Fruit fly (Drosophila melanogaster) whole organism, embryonic: Measurements from ENCODE around the gene CG33511.

ENCODE experiments used
- Antp ChIP-seq: fragments of 200-800 bp; sonication (Bioruptor generic); optimal IDR thresholded peaks from 3 replicates; lab custom pipeline; 2016; ENCODE audit warnings: missing biosample characterization, missing genetic modification characterization
- B-H2 ChIP-seq: fragments of 200-800 bp; sonication (Bioruptor generic); optimal IDR thresholded peaks from 2 replicates; lab custom pipeline; 2018; ENCODE audit warnings: missing biosample characterization, mild to moderate bottlenecking, missing genetic modification characterization
- BEAF-32 ChIP-seq: fragments of 200-800 bp; sonication (Bioruptor generic); optimal IDR thresholded peaks from 3 replicates; lab custom pipeline; 2017; ENCODE audit warnings: missing biosample characterization, missing genetic modification characterization, mild to moderate bottlenecking, moderate library complexity, missing genetic modification reagents
- Bteb2 ChIP-seq: fragments of 200-800 bp; sonication (Bioruptor generic); optimal IDR thresholded peaks from 2 replicates; lab custom pipeline; 2016; ENCODE audit warnings: missing biosample characterization, missing genetic modification characterization
- CG12744 ChIP-seq: fragments of 200-800 bp; sonication (Bioruptor generic); optimal IDR thresholded peaks from 2 replicates; lab custom pipeline; 2016; ENCODE audit warnings: missing biosample characterization, missing genetic modification characterization
- CG13624 ChIP-seq: fragments of 200-800 bp; sonication (Bioruptor generic); optimal IDR thresholded peaks from 2 replicates; lab custom pipeline; 2016; ENCODE audit warnings: missing biosample characterization, missing genetic modification characterization
- CG14014 ChIP-seq: fragments of 200-800 bp; sonication (Bioruptor generic); IDR thresholded peaks from 2 replicates; pipeline ENCODE4 v1.3.6; 2022; ENCODE audit warnings: missing biosample characterization, missing genetic modification characterization
- CG15011 ChIP-seq: fragments of 200-800 bp; sonication (Bioruptor generic); optimal IDR thresholded peaks from 3 replicates; lab custom pipeline; 2018; ENCODE audit warnings: missing biosample characterization, mild to moderate bottlenecking, missing genetic modification characterization
- CG1603 ChIP-seq: fragments of 200-800 bp; sonication (Bioruptor generic); optimal IDR thresholded peaks from 2 replicates; lab custom pipeline; 2019; ENCODE audit warnings: missing biosample characterization, mild to moderate bottlenecking, missing genetic modification characterization, moderate library complexity
- CG18599 ChIP-seq: fragments of 200-800 bp; sonication (Bioruptor generic); optimal IDR thresholded peaks from 3 replicates; lab custom pipeline; 2017; ENCODE audit warnings: missing biosample characterization, missing genetic modification characterization, mild to moderate bottlenecking, moderate library complexity, missing genetic modification reagents
- CG2678 ChIP-seq: fragments of 200-800 bp; sonication (Bioruptor generic); optimal IDR thresholded peaks from 3 replicates; lab custom pipeline; 2019; ENCODE audit warnings: missing biosample characterization, mild to moderate bottlenecking, missing genetic modification characterization, moderate library complexity
- CG30020 ChIP-seq: fragments of 200-800 bp; optimal IDR thresholded peaks from 2 replicates; lab custom pipeline; 2019; ENCODE audit warnings: missing biosample characterization, mild to moderate bottlenecking, missing genetic modification characterization, moderate library complexity
- CG31224 ChIP-seq: fragments of 200-800 bp; sonication (Bioruptor generic); IDR thresholded peaks from 2 replicates; pipeline ENCODE4 v1.3.6; 2022; ENCODE audit warnings: missing biosample characterization, missing genetic modification characterization
- CG31441 ChIP-seq: fragments of 200-800 bp; sonication (Bioruptor generic); IDR thresholded peaks from 2 replicates; pipeline ENCODE4 v1.3.6; 2022; ENCODE audit warnings: missing biosample characterization, missing genetic modification characterization
- CG3726 ChIP-seq: fragments of 200-800 bp; sonication (Bioruptor generic); IDR thresholded peaks from 3 replicates; pipeline ENCODE4, ENCODE4 v1.3.6; 2022; ENCODE audit warnings: missing biosample characterization, missing genetic modification characterization
- CG4360 ChIP-seq: fragments of 200-800 bp; sonication (Bioruptor generic); IDR thresholded peaks from 2 replicates; pipeline ENCODE4 v1.3.6; 2022; ENCODE audit warnings: missing biosample characterization, missing genetic modification characterization
- CG43689 ChIP-seq: fragments of 200-800 bp; sonication (Bioruptor generic); IDR thresholded peaks from 2 replicates; pipeline ENCODE4 v1.3.6; 2022; ENCODE audit warnings: missing biosample characterization, missing genetic modification characterization
- CG6272 ChIP-seq: fragments of 200-800 bp; sonication (Bioruptor generic); IDR thresholded peaks from 2 replicates; pipeline ENCODE4 v1.3.6; 2022; ENCODE audit warnings: missing biosample characterization, missing genetic modification characterization
- CG6791 ChIP-seq: fragments of 200-800 bp; sonication (Bioruptor generic); IDR thresholded peaks from 3 replicates; pipeline ENCODE4 v1.3.6; 2022; ENCODE audit warnings: missing biosample characterization, missing genetic modification characterization; ENCODE audit not compliant: partially characterized antibody
- CG8478 ChIP-seq: fragments of >200 bp; optimal IDR thresholded peaks from 2 replicates; lab custom pipeline; 2018
- Dll ChIP-seq: fragments of 200-800 bp; sonication (Bioruptor generic); IDR thresholded peaks from 4 replicates; pipeline ENCODE4 v1.3.6; 2022; ENCODE audit warnings: missing biosample characterization, missing genetic modification characterization; ENCODE audit not compliant: partially characterized antibody
- HHEX ChIP-seq: fragments of 200-800 bp; sonication (Bioruptor generic); optimal IDR thresholded peaks from 3 replicates; lab custom pipeline; 2017; ENCODE audit warnings: missing biosample characterization, mild to moderate bottlenecking, missing genetic modification characterization, missing genetic modification reagents
- Hmx ChIP-seq: fragments of 200-800 bp; sonication (Bioruptor generic); optimal IDR thresholded peaks from 2 replicates; lab custom pipeline; 2016; ENCODE audit warnings: missing biosample characterization, missing genetic modification characterization
- Med ChIP-seq: fragments of 200-800 bp; sonication (Bioruptor generic); peaks from one replicate; lab custom pipeline; 2016; ENCODE audit warnings: missing biosample characterization, missing genetic modification characterization, mild to moderate bottlenecking, inconsistent platforms, moderate library complexity
- Mrtf ChIP-seq: fragments of 200-800 bp; sonication (Bioruptor generic); IDR thresholded peaks from 3 replicates; pipeline ENCODE4 v1.3.6; 2022; ENCODE audit warnings: missing biosample characterization, missing genetic modification characterization
- Pdp1 ChIP-seq, 2 experiments: fragments of 200-800 bp; sonication (Bioruptor generic); optimal IDR thresholded peaks; 3 replicates each; lab custom pipeline; 2016; ENCODE audit warnings: missing biosample characterization in 2 of 2, missing genetic modification characterization in 2 of 2, mild to moderate bottlenecking in 1 of 2, moderate library complexity in 1 of 2
- Rx ChIP-seq: fragments of 200-800 bp; sonication (Bioruptor generic); IDR thresholded peaks from 2 replicates; pipeline ENCODE4 v1.3.6; 2022; ENCODE audit warnings: missing biosample characterization, missing genetic modification characterization
- Spps ChIP-seq: fragments of 200-800 bp; sonication (Bioruptor generic); optimal IDR thresholded peaks from 2 replicates; lab custom pipeline; 2018; ENCODE audit warnings: missing biosample characterization, mild to moderate bottlenecking, missing genetic modification characterization
- Taf1 ChIP-seq: fragments of 200-800 bp; sonication (Bioruptor generic); IDR thresholded peaks from 2 replicates; pipeline ENCODE4 v1.3.6; 2022; ENCODE audit warnings: missing biosample characterization, missing genetic modification characterization
- Trl ChIP-seq, 3 experiments: fragments of >200 bp in 2 of 3; fragments of 200-800 bp in 1 of 3; sonication (Bioruptor generic) in 1 of 3; optimal IDR thresholded peaks; 2 replicates in 1 of 3; 3 replicates in 2 of 3; lab custom pipeline; 2016 to 2017; ENCODE audit warnings: missing biosample characterization in 1 of 3, missing genetic modification characterization in 1 of 3
- Usf ChIP-seq: fragments of 200-800 bp; sonication (Bioruptor generic); optimal IDR thresholded peaks from 2 replicates; lab custom pipeline; 2017; ENCODE audit warnings: missing genotype, missing biosample characterization, missing genetic modification characterization
- Vsx1 ChIP-seq: fragments of 200-800 bp; sonication (Bioruptor generic); optimal IDR thresholded peaks from 2 replicates; lab custom pipeline; 2017; ENCODE audit warnings: missing biosample characterization, mild to moderate bottlenecking, missing genetic modification characterization, missing genetic modification reagents
- aop ChIP-seq: fragments of 200-800 bp; sonication (Bioruptor generic); IDR thresholded peaks from 2 replicates; pipeline ENCODE4 v1.3.6; 2022; ENCODE audit warnings: missing biosample characterization, missing genetic modification characterization
- ara ChIP-seq: fragments of 200-800 bp; sonication (Bioruptor generic); IDR thresholded peaks from 2 replicates; pipeline ENCODE4 v1.3.6; 2022; ENCODE audit warnings: missing biosample characterization, missing genetic modification characterization
- cas ChIP-seq: fragments of 200-800 bp; sonication (Bioruptor generic); IDR thresholded peaks from 2 replicates; pipeline ENCODE4 v1.3.6; 2022; ENCODE audit warnings: missing biosample characterization, missing genetic modification characterization
- chn ChIP-seq: fragments of 200-800 bp; sonication (Bioruptor generic); optimal IDR thresholded peaks from 2 replicates; lab custom pipeline; 2016; ENCODE audit warnings: missing biosample characterization, missing genetic modification characterization
- croc ChIP-seq: fragments of 200-800 bp; sonication (Bioruptor generic); conservative IDR thresholded peaks from 3 replicates; pipeline ENCODE4 v1.3.6; 2022; ENCODE audit warnings: missing biosample characterization, missing genetic modification characterization
- en ChIP-seq: fragments of 200-800 bp; sonication (Bioruptor generic); optimal IDR thresholded peaks from 2 replicates; lab custom pipeline; 2016; ENCODE audit warnings: missing biosample characterization, missing genetic modification characterization
- ewg ChIP-seq: fragments of 200-800 bp; sonication (Bioruptor generic); optimal IDR thresholded peaks from 3 replicates; lab custom pipeline; 2017; ENCODE audit warnings: mild to moderate bottlenecking, missing biosample characterization, missing genetic modification reagents, missing genetic modification characterization
- exex ChIP-seq: fragments of 200-800 bp; sonication (Bioruptor generic); optimal IDR thresholded peaks from 4 replicates; lab custom pipeline; 2018; ENCODE audit warnings: missing biosample characterization, mild to moderate bottlenecking, missing genetic modification characterization, moderate library complexity
- hth ChIP-seq: fragments of >200 bp; optimal IDR thresholded peaks from 2 replicates; lab custom pipeline; 2017; ENCODE audit warnings: inconsistent platforms
- ken ChIP-seq: fragments of 200-800 bp; sonication (Bioruptor generic); IDR thresholded peaks from 3 replicates; pipeline ENCODE4 v1.3.6; 2022; ENCODE audit warnings: missing biosample characterization, missing genetic modification characterization
- nmo ChIP-seq: fragments of 200-800 bp; sonication (Bioruptor generic); optimal IDR thresholded peaks from 2 replicates; lab custom pipeline; 2018; ENCODE audit warnings: missing biosample characterization, mild to moderate bottlenecking, missing genetic modification characterization, moderate library complexity
- odd ChIP-seq: fragments of 200-800 bp; sonication (Bioruptor generic); optimal IDR thresholded peaks from 2 replicates; lab custom pipeline; 2017; ENCODE audit warnings: missing biosample characterization, mild to moderate bottlenecking, missing genetic modification characterization
- p53 ChIP-seq: fragments of 200-800 bp; sonication (Bioruptor generic); optimal IDR thresholded peaks from 2 replicates; lab custom pipeline; 2016; ENCODE audit warnings: missing biosample characterization, missing genetic modification characterization
- row ChIP-seq: fragments of 200-800 bp; sonication (Bioruptor generic); IDR thresholded peaks from 3 replicates; pipeline ENCODE4 v1.3.6; 2022; ENCODE audit warnings: missing biosample characterization, missing genetic modification characterization
- salm ChIP-seq: fragments of 200-800 bp; sonication (Bioruptor generic); optimal IDR thresholded peaks from 2 replicates; lab custom pipeline; 2018; ENCODE audit warnings: missing biosample characterization, mild to moderate bottlenecking, missing genetic modification characterization
- sc ChIP-seq, 3 experiments: fragments of >200 bp in 2 of 3; fragments of 200-800 bp in 1 of 3; sonication (Bioruptor generic) in 1 of 3; optimal IDR thresholded peaks; 2 replicates in 2 of 3; 3 replicates in 1 of 3; lab custom pipeline; 2017; ENCODE audit warnings: mild to moderate bottlenecking in 1 of 3, missing biosample characterization in 1 of 3, missing genetic modification characterization in 1 of 3, missing genetic modification reagents in 1 of 3
- sens-2 ChIP-seq: fragments of 200-800 bp; sonication (Bioruptor generic); IDR thresholded peaks from 2 replicates; pipeline ENCODE4 v1.3.6; 2022; ENCODE audit warnings: missing biosample characterization, missing genetic modification characterization
- so ChIP-seq: fragments of 200-800 bp; sonication (Bioruptor generic); IDR thresholded peaks from 3 replicates; pipeline ENCODE4 v1.3.6; 2022; ENCODE audit warnings: missing biosample characterization, missing genetic modification characterization
- twi ChIP-seq: fragments of 200-800 bp; optimal IDR thresholded peaks from 2 replicates; lab custom pipeline; 2019; ENCODE audit warnings: missing biosample characterization, mild to moderate bottlenecking, missing genetic modification characterization, moderate library complexity
- z ChIP-seq: fragments of 200-800 bp; sonication (Bioruptor generic); IDR thresholded peaks from 3 replicates; pipeline ENCODE4 v1.3.6; 2022; ENCODE audit warnings: missing biosample characterization, missing genetic modification characterization

Gene CG33511

DNA sequence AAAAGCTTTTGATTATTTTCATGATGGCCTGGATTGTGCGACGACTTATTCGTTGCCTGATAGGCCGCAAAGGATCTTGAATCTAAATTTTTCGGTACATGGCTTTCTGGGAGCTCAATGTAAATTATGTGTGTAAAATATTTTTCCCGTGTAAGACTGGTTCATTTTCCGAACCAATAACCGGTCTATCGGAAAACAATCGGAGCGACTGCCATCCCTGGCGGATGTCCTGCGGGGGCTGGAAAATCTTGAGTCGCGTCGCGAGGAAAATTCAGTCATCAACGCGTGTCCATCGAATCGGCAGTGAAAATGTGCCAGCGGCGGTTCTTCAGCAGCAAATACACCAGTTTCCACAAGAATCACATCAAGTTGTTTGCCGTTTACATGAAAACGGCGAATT lies 22.0 kb upstream of the CG33511 start, which contains the start of the genes CG46307 and Nhe2 (continued):
- TF ChIP-seq Vsx1 (no peak), CG14014 (GFP tag; lab: Robert Waterston, UW) (no peak), CG18599 (GFP tag; lab: Kevin White, UChicago) (no peak), sens-2 (GFP tag; lab: Robert Waterston, UW) (no peak), hth (lab: Kevin White, UChicago) (no peak), Rx (no peak), Med (peak; percentile 76), twi (tag; lab: Kevin White, UChicago) (no peak), CG30020 (tag; lab: Kevin White, UChicago) (no peak), salm (tag; lab: Kevin White, UChicago) (no peak), exex (tag; lab: Kevin White, UChicago) (no peak), Trl (optimal IDR thresholded peaks at IDR 0.05; lab: Kevin White, UChicago) (no peak), Trl (GFP tag; optimal IDR thresholded peaks at IDR 0.05; lab: Kevin White, UChicago) (no peak), z (GFP tag; lab: Robert Waterston, UW) (no peak), cas (no peak), HHEX (GFP tag; lab: Kevin White, UChicago) (no peak), Dll (GFP tag; lab: Robert Waterston, UW) (no peak), Hmx (no peak), CG1603 (tag; lab: Kevin White, UChicago) (peak; percentile 35), aop (GFP tag; lab: Robert Waterston, UW) (no peak), CG8478 (no peak), Pdp1 (GFP tag; optimal IDR thresholded peaks at IDR 0.05; lab: Kevin White, UChicago) (no peak), ken (no peak), croc (no peak), CG43689 (GFP tag; lab: Robert Waterston, UW) (no peak), nmo (GFP tag; lab: Kevin White, UChicago) (no peak), CG4360 (GFP tag; lab: Robert Waterston, UW) (no peak), sc (optimal IDR thresholded peaks at IDR 0.05; lab: Kevin White, UChicago) (no peak), sc (GFP tag; optimal IDR thresholded peaks at IDR 0.05; lab: Kevin White, UChicago) (no peak), Antp (GFP tag; lab: Kevin White, UChicago) (peak; percentile 11), ewg (GFP tag; lab: Kevin White, UChicago) (no peak), Bteb2 (GFP tag; lab: Kevin White, UChicago) (no peak), B-H2 (GFP tag; lab: Kevin White, UChicago) (no peak), CG13624 (no peak), Usf (GFP tag; lab: Kevin White, UChicago) (no peak), BEAF-32 (GFP tag; lab: Kevin White, UChicago) (peak; percentile 21), odd (no peak), en (GFP tag; lab: Kevin White, UChicago) (no peak), CG6791 (no peak), CG3726 (no peak), Mrtf (GFP tag; lab: Robert Waterston, UW) (no peak), p53 (GFP tag; lab: Kevin White, UChicago) (no peak), CG15011 (no peak), so (GFP tag; lab: Robert Waterston, UW) (no peak), ara (GFP tag; lab: Robert Waterston, UW) (no peak), row (GFP tag; lab: Robert Waterston, UW) (peak; percentile 55), CG31224 (GFP tag; lab: Robert Waterston, UW) (no peak), CG12744 (GFP tag; lab: Kevin White, UChicago) (no peak), CG31441 (GFP tag; lab: Robert Waterston, UW) (no peak), chn (GFP tag; lab: Kevin White, UChicago) (no peak), CG2678 (no peak), Taf1 (no peak), CG6272 (no peak), Spps (tag; lab: Kevin White, UChicago) (no peak)
